Fruit fly (Drosophila melanogaster): Measurements from ENCODE around the gene Gss2.

The Gss2 gene

dm6 chrX:17881138-17882121 is 18.1 kb upstream of the Gss2 start (continued):
- TF ChIP-seq cato (GFP tag; optimal IDR thresholded peaks at IDR 0.05; ENCODE audit: borderline replicate concordance): no peak
- no peak for TF ChIP-seq CG3163 (GFP tag; optimal IDR thresholded peaks at IDR 0.05)
- TF ChIP-seq rib (GFP tag; IDR thresholded peaks at IDR 0.05): 0 out of 2 replicates have a peak, but pooled peaks have one; percentile 43
- peak; percentile 41 for TF ChIP-seq PHDP (tag; optimal IDR thresholded peaks at IDR 0.05)
- TF ChIP-seq B-H1 (GFP tag; IDR thresholded peaks at IDR 0.05): peak; percentile 38; the same call in 1 of the 3 replicates
- no peak for TF ChIP-seq CG4820 (GFP tag; optimal IDR thresholded peaks at IDR 0.05)
- TF ChIP-seq CG6765 (GFP tag; optimal IDR thresholded peaks at IDR 0.05): no peak
- no peak for TF ChIP-seq Sox100B (GFP tag; optimal IDR thresholded peaks at IDR 0.05)
- peak; percentile 16 for TF ChIP-seq tx (GFP tag; optimal IDR thresholded peaks at IDR 0.05)
- TF ChIP-seq CG9797 (GFP tag; optimal IDR thresholded peaks at IDR 0.05): no peak
- peak; percentile 63 for TF ChIP-seq Aef1 (GFP tag; IDR thresholded peaks at IDR 0.05)
- peak; percentile 73 for TF ChIP-seq CG14441 (GFP tag; IDR thresholded peaks at IDR 0.05)
- no peak for TF ChIP-seq vnd (GFP tag; IDR thresholded peaks at IDR 0.05; ENCODE audit: partially characterized antibody)
- TF ChIP-seq sens-2 (GFP tag; IDR thresholded peaks at IDR 0.05): no peak
- TF ChIP-seq kay (GFP tag; optimal IDR thresholded peaks at IDR 0.05): no peak
- no peak for TF ChIP-seq stwl (tag; optimal IDR thresholded peaks at IDR 0.05)
- no peak for TF ChIP-seq jing (GFP tag; optimal IDR thresholded peaks at IDR 0.05)
- TF ChIP-seq CG17912 (GFP tag; optimal IDR thresholded peaks at IDR 0.05): no peak
- TF ChIP-seq CG11504 (tag; optimal IDR thresholded peaks at IDR 0.05): peak; percentile 68
- TF ChIP-seq CG14667 (GFP tag; IDR thresholded peaks at IDR 0.05): no peak
- TF ChIP-seq CkIIα-i1 (GFP tag; IDR thresholded peaks at IDR 0.05): no peak
- peak; percentile 22 for TF ChIP-seq CG18262 (tag; optimal IDR thresholded peaks at IDR 0.05)
- peak; percentile 79 for TF ChIP-seq Drgx (GFP tag; IDR thresholded peaks at IDR 0.05)

- TF ChIP-seq Med (GFP tag) (peak; percentile 7), CTCF (GFP tag; optimal IDR thresholded peaks at IDR 0.05) (peak; percentile 86), cwo (GFP tag; optimal IDR thresholded peaks at IDR 0.05) (peak; percentile 13), Ptx1 (GFP tag; IDR thresholded peaks at IDR 0.05) (no peak)
Measured at dm6 chrX:17882769-17883168, 16.7 kb upstream of the Gss2 start.

- TF ChIP-seq CoRest (tag; optimal IDR thresholded peaks at IDR 0.05): no peak
- no peak for TF ChIP-seq tin (GFP tag; optimal IDR thresholded peaks at IDR 0.05)
- no peak for TF ChIP-seq aop (GFP tag; IDR thresholded peaks at IDR 0.05)
- TF ChIP-seq ewg (GFP tag; optimal IDR thresholded peaks at IDR 0.05): no peak
- no peak for TF ChIP-seq fd96Cb (tag; optimal IDR thresholded peaks at IDR 0.05)
- TF ChIP-seq H15 (GFP tag; IDR thresholded peaks at IDR 0.05): no peak
- TF ChIP-seq fru (optimal IDR thresholded peaks at IDR 0.05): no peak
- TF ChIP-seq BtbVII (GFP tag; optimal IDR thresholded peaks at IDR 0.05): no peak
- TF ChIP-seq CG4730 (GFP tag; IDR thresholded peaks at IDR 0.05): no peak
- no peak for TF ChIP-seq tx (GFP tag; optimal IDR thresholded peaks at IDR 0.05)
- no peak for TF ChIP-seq CG12659 (GFP tag; optimal IDR thresholded peaks at IDR 0.05)
- TF ChIP-seq CG8290 (GFP tag; optimal IDR thresholded peaks at IDR 0.05): no peak
- TF ChIP-seq CG8290 (tag; optimal IDR thresholded peaks at IDR 0.05): no peak
- TF ChIP-seq Max (GFP tag; optimal IDR thresholded peaks at IDR 0.05): no peak
- TF ChIP-seq ERR (GFP tag; optimal IDR thresholded peaks at IDR 0.05): no peak
Measured at dm6 chrX:17883418-17883817, 16.1 kb upstream of the Gss2 start, which contains the start of gene CG12985. CG12985 (plus strand) TSS chrX:17883718.
